Fruit fly (Drosophila melanogaster) whole organism, embryonic: ENCODE data around the gene CG31459.
A peak's percentile ranks its signal among the peaks of the same experiment; 100 is the strongest.

ENCODE experiments used
- Abd-B ChIP-seq: fragments of 200-800 bp; sonication (Bioruptor generic); optimal IDR thresholded peaks from 2 replicates; lab custom pipeline; 2018; ENCODE audit warnings: missing biosample characterization, mild to moderate bottlenecking, missing genetic modification characterization, moderate library complexity
- CG10959 ChIP-seq: fragments of 200-800 bp; sonication (Bioruptor generic); IDR thresholded peaks from 2 replicates; pipeline ENCODE4 v1.3.6; 2022; ENCODE audit warnings: missing biosample characterization, missing genetic modification characterization
- CG10979 ChIP-seq: fragments of 200-800 bp; sonication (Bioruptor generic); optimal IDR thresholded peaks from 2 replicates; lab custom pipeline; 2018; ENCODE audit warnings: missing biosample characterization, mild to moderate bottlenecking, missing genetic modification characterization, moderate library complexity
- CG11695 ChIP-seq: fragments of 200-800 bp; sonication (Bioruptor generic); IDR thresholded peaks from 3 replicates; pipeline ENCODE4 v1.3.6; 2022; ENCODE audit warnings: missing biosample characterization, missing genetic modification characterization
- CG13894 ChIP-seq: fragments of 200-800 bp; sonication (Bioruptor generic); optimal IDR thresholded peaks from 3 replicates; lab custom pipeline; 2018; ENCODE audit warnings: missing biosample characterization, mild to moderate bottlenecking, missing genetic modification characterization, moderate library complexity
- CG2120 ChIP-seq: fragments of 200-800 bp; sonication (Bioruptor generic); optimal IDR thresholded peaks from 3 replicates; lab custom pipeline; 2016; ENCODE audit warnings: missing biosample characterization, missing genetic modification characterization
- CG2129 ChIP-seq: fragments of 200-800 bp; sonication (Bioruptor generic); IDR thresholded peaks from 2 replicates; pipeline ENCODE4 v1.3.6; 2022; ENCODE audit warnings: missing biosample characterization, missing genetic modification characterization; ENCODE audit not compliant: partially characterized antibody
- CG30403 ChIP-seq: fragments of 200-800 bp; sonication (Bioruptor generic); optimal IDR thresholded peaks from 3 replicates; lab custom pipeline; 2016; ENCODE audit warnings: missing biosample characterization, missing genetic modification characterization
- CG32532 ChIP-seq: fragments of 200-800 bp; sonication (Bioruptor generic); IDR thresholded peaks from 2 replicates; pipeline ENCODE4 v1.3.6; 2022; ENCODE audit warnings: missing biosample characterization, missing genetic modification characterization
- CG34224 ChIP-seq: fragments of 200-800 bp; sonication (Bioruptor generic); IDR thresholded peaks from 3 replicates; pipeline ENCODE4 v1.3.6; 2022; ENCODE audit warnings: missing biosample characterization, missing genetic modification characterization; ENCODE audit not compliant: partially characterized antibody
- CG3838 ChIP-seq: fragments of 200-800 bp; sonication (Bioruptor generic); optimal IDR thresholded peaks from 3 replicates; lab custom pipeline; 2016; ENCODE audit warnings: missing biosample characterization, missing genetic modification characterization
- CG3847 ChIP-seq: fragments of 200-800 bp; sonication (Bioruptor generic); IDR thresholded peaks from 2 replicates; pipeline ENCODE4 v1.3.6; 2022; ENCODE audit warnings: missing biosample characterization, missing genetic modification characterization
- CG6791 ChIP-seq: fragments of 200-800 bp; sonication (Bioruptor generic); IDR thresholded peaks from 3 replicates; pipeline ENCODE4 v1.3.6; 2022; ENCODE audit warnings: missing biosample characterization, missing genetic modification characterization; ENCODE audit not compliant: partially characterized antibody
- D19A ChIP-seq: fragments of 200-800 bp; optimal IDR thresholded peaks from 3 replicates; lab custom pipeline; 2019; ENCODE audit warnings: missing biosample characterization, mild to moderate bottlenecking, missing genetic modification characterization, moderate library complexity
- Dek ChIP-seq: fragments of 200-800 bp; sonication (Bioruptor generic); optimal IDR thresholded peaks from 3 replicates; lab custom pipeline; 2019; ENCODE audit warnings: missing biosample characterization, mild to moderate bottlenecking, missing genetic modification characterization, moderate library complexity
- Dll ChIP-seq: fragments of 200-800 bp; sonication (Bioruptor generic); IDR thresholded peaks from 4 replicates; pipeline ENCODE4 v1.3.6; 2022; ENCODE audit warnings: missing biosample characterization, missing genetic modification characterization; ENCODE audit not compliant: partially characterized antibody
- Gug ChIP-seq: fragments of 200-800 bp; sonication (Bioruptor generic); IDR thresholded peaks from 4 replicates; pipeline ENCODE4 v1.3.6; 2022; ENCODE audit warnings: missing biosample characterization, missing genetic modification characterization
- HmgD ChIP-seq: fragments of 200-800 bp; sonication (Bioruptor generic); optimal IDR thresholded peaks from 3 replicates; lab custom pipeline; 2016; ENCODE audit warnings: missing biosample characterization, missing genetic modification characterization
- Hr51 ChIP-seq, 2 experiments: fragments of 200-800 bp; sonication (Bioruptor generic); optimal IDR thresholded peaks; 2 replicates in 1 of 2; 3 replicates in 1 of 2; lab custom pipeline; 2016 to 2018; ENCODE audit warnings: missing biosample characterization in 2 of 2, missing genetic modification characterization in 2 of 2, mild to moderate bottlenecking in 1 of 2, moderate library complexity in 1 of 2
- Kr ChIP-seq: fragments of 200-800 bp; sonication (Bioruptor generic); optimal IDR thresholded peaks from 2 replicates; lab custom pipeline; 2017; ENCODE audit warnings: missing biosample characterization, mild to moderate bottlenecking, missing genetic modification characterization
- Lpt ChIP-seq: fragments of >200 bp; optimal IDR thresholded peaks from 2 replicates; lab custom pipeline; 2018; ENCODE audit warnings: missing biosample characterization, missing genetic modification characterization
- Med ChIP-seq: fragments of 200-800 bp; sonication (Bioruptor generic); peaks from one replicate; lab custom pipeline; 2016; ENCODE audit warnings: missing biosample characterization, missing genetic modification characterization, mild to moderate bottlenecking, inconsistent platforms, moderate library complexity
- Neu2 ChIP-seq: fragments of 200-800 bp; sonication (Bioruptor generic); optimal IDR thresholded peaks from 3 replicates; lab custom pipeline; 2016; ENCODE audit warnings: missing biosample characterization, missing genetic modification characterization, borderline replicate concordance
- Nf-YB ChIP-seq: fragments of 200-800 bp; sonication (Bioruptor generic); optimal IDR thresholded peaks from 3 replicates; lab custom pipeline; 2019; ENCODE audit warnings: missing biosample characterization, mild to moderate bottlenecking, missing genetic modification characterization, moderate library complexity
- Ssrp ChIP-seq: fragments of 200-800 bp; sonication (Bioruptor generic); optimal IDR thresholded peaks from 2 replicates; lab custom pipeline; 2018; ENCODE audit warnings: missing biosample characterization, mild to moderate bottlenecking, missing genetic modification characterization, moderate library complexity
- amos ChIP-seq: fragments of 200-800 bp; sonication (Bioruptor generic); IDR thresholded peaks from 2 replicates; pipeline ENCODE4 v1.3.6; 2022; ENCODE audit warnings: missing biosample characterization, missing genetic modification characterization; ENCODE audit not compliant: partially characterized antibody
- ato ChIP-seq: fragments of 200-800 bp; sonication (Bioruptor generic); IDR thresholded peaks from 2 replicates; pipeline ENCODE4 v1.3.6; 2022; ENCODE audit warnings: missing biosample characterization, missing genetic modification characterization; ENCODE audit not compliant: partially characterized antibody
- bbx ChIP-seq: fragments of 200-800 bp; sonication (Bioruptor generic); IDR thresholded peaks from 2 replicates; pipeline ENCODE4 v1.3.6; 2022; ENCODE audit warnings: missing biosample characterization, missing genetic modification characterization; ENCODE audit not compliant: partially characterized antibody
- cas ChIP-seq: fragments of 200-800 bp; sonication (Bioruptor generic); IDR thresholded peaks from 2 replicates; pipeline ENCODE4 v1.3.6; 2022; ENCODE audit warnings: missing biosample characterization, missing genetic modification characterization
- dimm ChIP-seq: fragments of 200-800 bp; sonication (Bioruptor generic); IDR thresholded peaks from 2 replicates; pipeline ENCODE4 v1.3.6; 2022; ENCODE audit warnings: missing biosample characterization, missing genetic modification characterization
- dmrt99B ChIP-seq: fragments of 200-800 bp; sonication (Bioruptor generic); optimal IDR thresholded peaks from 2 replicates; lab custom pipeline; 2018; ENCODE audit warnings: missing biosample characterization, mild to moderate bottlenecking, missing genetic modification characterization, moderate library complexity
- fd102C ChIP-seq: fragments of 200-800 bp; sonication (Bioruptor generic); optimal IDR thresholded peaks from 2 replicates; lab custom pipeline; 2018; ENCODE audit warnings: missing biosample characterization, mild to moderate bottlenecking, missing genetic modification characterization, moderate library complexity
- gem ChIP-seq: fragments of 200-800 bp; sonication (Bioruptor generic); optimal IDR thresholded peaks from 2 replicates; lab custom pipeline; 2019; ENCODE audit warnings: missing biosample characterization, mild to moderate bottlenecking, missing genetic modification characterization, moderate library complexity
- hkb ChIP-seq, 2 experiments: fragments of 200-800 bp in 1 of 2; fragments of >200 bp in 1 of 2; sonication (Bioruptor generic) in 1 of 2; IDR thresholded peaks in 1 of 2; optimal IDR thresholded peaks in 1 of 2; 2 replicates each; pipeline versions ENCODE4 v1.3.6 to Lab custom; 2017 to 2022; ENCODE audit warnings: missing biosample characterization in 1 of 2, missing genetic modification characterization in 1 of 2
- mam ChIP-seq: fragments of 200-800 bp; sonication (Bioruptor generic); optimal IDR thresholded peaks from 3 replicates; lab custom pipeline; 2016; ENCODE audit warnings: missing biosample characterization, missing genetic modification characterization
- nmo ChIP-seq: fragments of 200-800 bp; sonication (Bioruptor generic); optimal IDR thresholded peaks from 2 replicates; lab custom pipeline; 2018; ENCODE audit warnings: missing biosample characterization, mild to moderate bottlenecking, missing genetic modification characterization, moderate library complexity
- phol ChIP-seq: fragments of 200-800 bp; sonication (Bioruptor generic); optimal IDR thresholded peaks from 3 replicates; lab custom pipeline; 2018; ENCODE audit warnings: missing biosample characterization, mild to moderate bottlenecking, missing genetic modification characterization, moderate library complexity
- prd ChIP-seq, 3 experiments: fragments of >200 bp in 2 of 3; fragments of 200-800 bp in 1 of 3; sonication (Bioruptor generic) in 1 of 3; optimal IDR thresholded peaks in 2 of 3; IDR thresholded peaks in 1 of 3; 2 replicates in 2 of 3; 3 replicates in 1 of 3; pipeline versions ENCODE4 v1.3.6 to Lab custom; 2017 to 2022; ENCODE audit warnings: missing biosample characterization in 1 of 3, missing genetic modification characterization in 1 of 3
- sc ChIP-seq, 3 experiments: fragments of >200 bp in 2 of 3; fragments of 200-800 bp in 1 of 3; sonication (Bioruptor generic) in 1 of 3; optimal IDR thresholded peaks; 2 replicates in 2 of 3; 3 replicates in 1 of 3; lab custom pipeline; 2017; ENCODE audit warnings: mild to moderate bottlenecking in 1 of 3, missing biosample characterization in 1 of 3, missing genetic modification characterization in 1 of 3, missing genetic modification reagents in 1 of 3
- sisA ChIP-seq: fragments of 200-800 bp; sonication (Bioruptor generic); IDR thresholded peaks from 2 replicates; pipeline ENCODE4 v1.3.6; 2022; ENCODE audit warnings: missing biosample characterization, missing genetic modification characterization
- sqz ChIP-seq: fragments of 200-800 bp; sonication (Bioruptor generic); optimal IDR thresholded peaks from 3 replicates; lab custom pipeline; 2018; ENCODE audit warnings: missing biosample characterization, mild to moderate bottlenecking, missing genetic modification characterization
- sr ChIP-seq: fragments of 200-800 bp; sonication (Bioruptor generic); IDR thresholded peaks from 3 replicates; pipeline ENCODE4 v1.3.6; 2022; ENCODE audit warnings: missing biosample characterization, missing genetic modification characterization
- sug ChIP-seq: fragments of 200-800 bp; optimal IDR thresholded peaks from 2 replicates; lab custom pipeline; 2019; ENCODE audit warnings: missing biosample characterization, mild to moderate bottlenecking, missing genetic modification characterization, moderate library complexity

Gene CG31459

dm6 chr3R:19889603-19890187, 49.0 kb downstream of the CG31459 start (continued):
- TF ChIP-seq Gug (peak; percentile 46; the same call in 1 of the 4 replicates), sqz (peak; percentile 47), Abd-B (GFP tag; lab: Kevin White, UChicago) (peak; percentile 66), Kr (GFP tag; lab: Kevin White, UChicago) (no peak), CG2129 (GFP tag; lab: Robert Waterston, UW) (no peak), CG10959 (no peak), Lpt (GFP tag; lab: Kevin White, UChicago) (no peak), Neu2 (no peak), Hr51 (GFP tag; optimal IDR thresholded peaks at IDR 0.05; lab: Kevin White, UChicago) (peak in 1 of 2 experiments; percentile 88)
- TF ChIP-seq, all 482 proteins: peak for 242

- peak; percentile 18 for TF ChIP-seq Ssrp (tag; lab: Kevin White, UChicago)
- peak; percentile 66; the same call in 1 of the 3 replicates for TF ChIP-seq sr
- no peak for TF ChIP-seq hkb (optimal IDR thresholded peaks at IDR 0.05; lab: Kevin White, UChicago)
- TF ChIP-seq hkb (GFP tag; IDR thresholded peaks at IDR 0.05; lab: Robert Waterston, UW) = no peak
- TF ChIP-seq dimm (GFP tag; lab: Robert Waterston, UW) = no peak
- 0 out of 2 replicates have a peak, but pooled peaks have one; percentile 7 for TF ChIP-seq ato (GFP tag; lab: Robert Waterston, UW)
- TF ChIP-seq CG30403 (GFP tag; lab: Kevin White, UChicago) = peak; percentile 31
- peak; percentile 5 for TF ChIP-seq Nf-YB (GFP tag; lab: Kevin White, UChicago)
- peak; percentile 44; the same call in 1 of the 2 replicates for TF ChIP-seq CG32532 (GFP tag; lab: Robert Waterston, UW)
- 0 out of 4 replicates have a peak, but pooled peaks have one; percentile 32 for TF ChIP-seq Dll (GFP tag; lab: Robert Waterston, UW)
- TF ChIP-seq cas (GFP tag; lab: Robert Waterston, UW) = 0 out of 2 replicates have a peak, but pooled peaks have one; percentile 23
- peak; percentile 1 for TF ChIP-seq nmo (GFP tag; lab: Kevin White, UChicago)
- no peak for TF ChIP-seq sisA (GFP tag; lab: Robert Waterston, UW)
- no peak for TF ChIP-seq D19A (tag; lab: Kevin White, UChicago)
- TF ChIP-seq CG2120 (GFP tag; lab: Kevin White, UChicago) = peak; percentile 32
- peak; percentile 27; the same call in 1 of the 3 replicates for TF ChIP-seq CG6791 (GFP tag; lab: Robert Waterston, UW)
- no peak for TF ChIP-seq HmgD (GFP tag; lab: Kevin White, UChicago)
- TF ChIP-seq amos = peak; percentile 22; the same call in 1 of the 2 replicates
- 0 out of 2 replicates have a peak, but pooled peaks have one; percentile 13 for TF ChIP-seq CG3847 (GFP tag; lab: Robert Waterston, UW)
- TF ChIP-seq fd102C = no peak
- TF ChIP-seq CG10979 (tag; lab: Kevin White, UChicago) = no peak
- TF ChIP-seq prd (optimal IDR thresholded peaks at IDR 0.05; lab: Kevin White, UChicago) = peak in 1 of 2 experiments; percentile 62
- TF ChIP-seq prd (GFP tag; IDR thresholded peaks at IDR 0.05; lab: Robert Waterston, UW) = no peak
- TF ChIP-seq CG11695 = peak; percentile 46; the same call in 1 of the 3 replicates
- TF ChIP-seq CG3838 (GFP tag; lab: Kevin White, UChicago) = no peak
- peak; percentile 58 for TF ChIP-seq sug (tag; lab: Kevin White, UChicago)
- TF ChIP-seq CG34224 = 0 out of 3 replicates have a peak, but pooled peaks have one; percentile 15
- TF ChIP-seq Med (GFP tag; lab: Kevin White, UChicago) = peak; percentile 36
- TF ChIP-seq gem (tag; lab: Kevin White, UChicago) = peak; percentile 43
- TF ChIP-seq sc (optimal IDR thresholded peaks at IDR 0.05; lab: Kevin White, UChicago) = no peak
- no peak for TF ChIP-seq sc (GFP tag; optimal IDR thresholded peaks at IDR 0.05; lab: Kevin White, UChicago)
- no peak for TF ChIP-seq CG13894 (tag; lab: Kevin White, UChicago)
- peak; percentile 19 for TF ChIP-seq Dek (tag; lab: Kevin White, UChicago)
- TF ChIP-seq mam (GFP tag; lab: Kevin White, UChicago) = no peak
- peak; percentile 0 for TF ChIP-seq dmrt99B
- TF ChIP-seq phol (tag; lab: Kevin White, UChicago) = no peak
- TF ChIP-seq bbx (GFP tag; lab: Robert Waterston, UW) = 0 out of 2 replicates have a peak, but pooled peaks have one; percentile 17
Observed at dm6 chr3R:19890340-19890998, 49.8 kb downstream of the CG31459 start, which contains the start of gene CG4733. Gene CG4733 (plus strand): TSS chr3R:19890689.
